Fruit fly (Drosophila melanogaster) whole organism, embryonic: ENCODE results near the gene CG33631.
A peak's percentile ranks its signal among the peaks of the same experiment; 100 is the strongest.

Experiments
- Atf6 ChIP-seq: fragments of 200-800 bp; sonication (Bioruptor generic); IDR thresholded peaks from 2 replicates; pipeline ENCODE4 v1.3.6; 2022; ENCODE audit warnings: missing biosample characterization, missing genetic modification characterization
- B-H1 ChIP-seq: fragments of 200-800 bp; sonication (Bioruptor generic); IDR thresholded peaks from 3 replicates; pipeline ENCODE4 v1.3.6; 2022; ENCODE audit warnings: missing biosample characterization, missing genetic modification characterization
- CG10366 ChIP-seq: fragments of 200-800 bp; sonication (Bioruptor generic); IDR thresholded peaks from 2 replicates; pipeline ENCODE4 v1.3.6; 2022; ENCODE audit warnings: missing biosample characterization, missing genetic modification characterization
- CG11093 ChIP-seq: fragments of 200-800 bp; sonication (Bioruptor generic); IDR thresholded peaks from 3 replicates; pipeline ENCODE4 v1.3.6; 2022; ENCODE audit warnings: missing biosample characterization, missing genetic modification characterization
- CG12071 ChIP-seq: fragments of 200-800 bp; sonication (Bioruptor generic); optimal IDR thresholded peaks from 3 replicates; lab custom pipeline; 2018; ENCODE audit warnings: missing biosample characterization, mild to moderate bottlenecking, missing genetic modification characterization
- CG12219 ChIP-seq: fragments of 200-800 bp; sonication (Bioruptor generic); optimal IDR thresholded peaks from 3 replicates; lab custom pipeline; 2018; ENCODE audit warnings: missing biosample characterization, mild to moderate bottlenecking, missing genetic modification characterization
- CG13775 ChIP-seq: fragments of 200-800 bp; sonication (Bioruptor generic); optimal IDR thresholded peaks from 3 replicates; lab custom pipeline; 2017; ENCODE audit warnings: missing biosample characterization, mild to moderate bottlenecking, missing genetic modification characterization
- CG15514 ChIP-seq: fragments of 200-800 bp; sonication (Bioruptor generic); optimal IDR thresholded peaks from 3 replicates; lab custom pipeline; 2017; ENCODE audit warnings: missing biosample characterization, missing genetic modification characterization, mild to moderate bottlenecking, moderate library complexity, missing genetic modification reagents
- CG16779 ChIP-seq: fragments of 200-800 bp; sonication (Bioruptor generic); IDR thresholded peaks from 2 replicates; pipeline ENCODE4 v1.3.6; 2022; ENCODE audit warnings: missing biosample characterization, missing genetic modification characterization
- CG16813 ChIP-seq: fragments of 200-800 bp; sonication (Bioruptor generic); IDR thresholded peaks from 3 replicates; pipeline ENCODE4 v1.3.6; 2022; ENCODE audit warnings: missing biosample characterization, missing genetic modification characterization; ENCODE audit not compliant: partially characterized antibody
- CG17328 ChIP-seq: fragments of 200-800 bp; sonication (Bioruptor generic); IDR thresholded peaks from 2 replicates; pipeline ENCODE4 v1.3.6; 2022; ENCODE audit warnings: missing biosample characterization, missing genetic modification characterization
- CG2202 ChIP-seq: fragments of 200-800 bp; sonication (Bioruptor generic); optimal IDR thresholded peaks from 2 replicates; lab custom pipeline; 2018; ENCODE audit warnings: missing biosample characterization, mild to moderate bottlenecking, missing genetic modification characterization
- CG2712 ChIP-seq: fragments of 200-800 bp; optimal IDR thresholded peaks from 3 replicates; lab custom pipeline; 2019; ENCODE audit warnings: missing biosample characterization, mild to moderate bottlenecking, missing genetic modification characterization, moderate library complexity
- CG30403 ChIP-seq: fragments of 200-800 bp; sonication (Bioruptor generic); optimal IDR thresholded peaks from 3 replicates; lab custom pipeline; 2016; ENCODE audit warnings: missing biosample characterization, missing genetic modification characterization
- CG3065 ChIP-seq: fragments of 200-800 bp; sonication (Bioruptor generic); optimal IDR thresholded peaks from 2 replicates; lab custom pipeline; 2016; ENCODE audit warnings: missing biosample characterization, missing genetic modification characterization
- CG34376 ChIP-seq: fragments of 200-800 bp; sonication (Bioruptor generic); optimal IDR thresholded peaks from 2 replicates; lab custom pipeline; 2018; ENCODE audit warnings: missing biosample characterization, mild to moderate bottlenecking, missing genetic modification characterization
- CG5245 ChIP-seq: fragments of 200-800 bp; sonication (Bioruptor generic); optimal IDR thresholded peaks from 3 replicates; lab custom pipeline; 2016; ENCODE audit warnings: missing biosample characterization, missing genetic modification characterization
- CG6765 ChIP-seq: fragments of 200-800 bp; sonication (Bioruptor generic); optimal IDR thresholded peaks from 3 replicates; lab custom pipeline; 2017; ENCODE audit warnings: missing biosample characterization, mild to moderate bottlenecking, missing genetic modification characterization
- CTCF ChIP-seq: fragments of 200-800 bp; sonication (Bioruptor generic); optimal IDR thresholded peaks from 2 replicates; lab custom pipeline; 2017; ENCODE audit warnings: missing biosample characterization, mild to moderate bottlenecking, missing genetic modification characterization, moderate library complexity
- D19A ChIP-seq: fragments of 200-800 bp; optimal IDR thresholded peaks from 3 replicates; lab custom pipeline; 2019; ENCODE audit warnings: missing biosample characterization, mild to moderate bottlenecking, missing genetic modification characterization, moderate library complexity
- Dad ChIP-seq: fragments of 200-800 bp; sonication (Bioruptor generic); optimal IDR thresholded peaks from 3 replicates; lab custom pipeline; 2016; ENCODE audit warnings: missing biosample characterization, missing genetic modification characterization
- Dbx ChIP-seq: fragments of 200-800 bp; sonication (Bioruptor generic); IDR thresholded peaks from 3 replicates; pipeline ENCODE4 v1.3.6; 2022; ENCODE audit warnings: missing biosample characterization, missing genetic modification characterization
- Dp ChIP-seq: fragments of 200-800 bp; sonication (Bioruptor generic); optimal IDR thresholded peaks from 2 replicates; lab custom pipeline; 2018; ENCODE audit warnings: missing biosample characterization, mild to moderate bottlenecking, missing genetic modification characterization, moderate library complexity
- H2.0 ChIP-seq: fragments of 200-800 bp; sonication (Bioruptor generic); IDR thresholded peaks from 2 replicates; pipeline ENCODE4 v1.3.6; 2022; ENCODE audit warnings: missing biosample characterization, missing genetic modification characterization
- HHEX ChIP-seq: fragments of 200-800 bp; sonication (Bioruptor generic); optimal IDR thresholded peaks from 3 replicates; lab custom pipeline; 2017; ENCODE audit warnings: missing biosample characterization, mild to moderate bottlenecking, missing genetic modification characterization, missing genetic modification reagents
- Hand ChIP-seq: fragments of 200-800 bp; sonication (Bioruptor generic); optimal IDR thresholded peaks from 2 replicates; lab custom pipeline; 2017; ENCODE audit warnings: mild to moderate bottlenecking, missing biosample characterization, missing genetic modification reagents, missing genetic modification characterization
- Hr3 ChIP-seq: fragments of 200-800 bp; sonication (Bioruptor generic); optimal IDR thresholded peaks from 3 replicates; lab custom pipeline; 2016; ENCODE audit warnings: missing biosample characterization, missing genetic modification characterization
- Hr78 ChIP-seq, 2 experiments: fragments of 200-800 bp in 1 of 2; fragments of >200 bp in 1 of 2; sonication (Bioruptor generic) in 1 of 2; optimal IDR thresholded peaks; 2 replicates each; lab custom pipeline; 2017 to 2019; ENCODE audit warnings: missing biosample characterization in 2 of 2, missing genetic modification characterization in 2 of 2, mild to moderate bottlenecking in 1 of 2, moderate library complexity in 1 of 2
- MBD-R2 ChIP-seq: fragments of 200-800 bp; sonication (Bioruptor generic); IDR thresholded peaks from 2 replicates; pipeline ENCODE4 v1.3.6; 2022; ENCODE audit warnings: missing biosample characterization, missing genetic modification characterization
- Med ChIP-seq: fragments of 200-800 bp; sonication (Bioruptor generic); peaks from one replicate; lab custom pipeline; 2016; ENCODE audit warnings: missing biosample characterization, missing genetic modification characterization, mild to moderate bottlenecking, inconsistent platforms, moderate library complexity
- Meics ChIP-seq: fragments of 200-800 bp; sonication (Bioruptor generic); optimal IDR thresholded peaks from 2 replicates; lab custom pipeline; 2017; ENCODE audit warnings: missing biosample characterization, mild to moderate bottlenecking, missing genetic modification characterization
- Mrtf ChIP-seq: fragments of 200-800 bp; sonication (Bioruptor generic); IDR thresholded peaks from 3 replicates; pipeline ENCODE4 v1.3.6; 2022; ENCODE audit warnings: missing biosample characterization, missing genetic modification characterization
- Optix ChIP-seq: fragments of 200-800 bp; sonication (Bioruptor generic); IDR thresholded peaks from 3 replicates; pipeline ENCODE4 v1.3.6; 2022; ENCODE audit warnings: missing biosample characterization, missing genetic modification characterization
- Ptx1 ChIP-seq: fragments of 200-800 bp; sonication (Bioruptor generic); IDR thresholded peaks from 2 replicates; pipeline ENCODE4 v1.3.6; 2022; ENCODE audit warnings: missing biosample characterization, missing genetic modification characterization
- Ravus ChIP-seq: fragments of 200-800 bp; sonication (Bioruptor generic); IDR thresholded peaks from 2 replicates; pipeline ENCODE4 v1.3.6; 2022; ENCODE audit warnings: missing biosample characterization, missing genetic modification characterization
- Side ChIP-seq: fragments of 200-800 bp; sonication (Bioruptor generic); optimal IDR thresholded peaks from 2 replicates; lab custom pipeline; 2016; ENCODE audit warnings: missing biosample characterization, missing genetic modification characterization
- az2 ChIP-seq: fragments of 200-800 bp; sonication (Bioruptor generic); optimal IDR thresholded peaks from 3 replicates; lab custom pipeline; 2016; ENCODE audit warnings: missing biosample characterization, missing genetic modification characterization
- cad ChIP-seq: fragments of >200 bp; optimal IDR thresholded peaks from 2 replicates; lab custom pipeline; 2017; ENCODE audit warnings: missing biosample characterization, missing genetic modification characterization
- cato ChIP-seq: fragments of 200-800 bp; sonication (Bioruptor generic); optimal IDR thresholded peaks from 2 replicates; lab custom pipeline; 2016; ENCODE audit warnings: missing biosample characterization, missing genetic modification characterization, borderline replicate concordance
- cg ChIP-seq: fragments of 200-800 bp; sonication (Bioruptor generic); optimal IDR thresholded peaks from 3 replicates; lab custom pipeline; 2019; ENCODE audit warnings: missing biosample characterization, mild to moderate bottlenecking, missing genetic modification characterization, moderate library complexity
- dpn ChIP-seq, 2 experiments: fragments of 200-800 bp; sonication (Bioruptor generic); optimal IDR thresholded peaks; 3 replicates each; lab custom pipeline; 2016; ENCODE audit warnings: missing biosample characterization in 2 of 2, missing genetic modification characterization in 2 of 2
- jigr1 ChIP-seq: fragments of 200-800 bp; sonication (Bioruptor generic); IDR thresholded peaks from 3 replicates; pipeline ENCODE4 v1.3.6; 2022; ENCODE audit warnings: missing biosample characterization, missing genetic modification characterization
- ken ChIP-seq: fragments of 200-800 bp; sonication (Bioruptor generic); IDR thresholded peaks from 3 replicates; pipeline ENCODE4 v1.3.6; 2022; ENCODE audit warnings: missing biosample characterization, missing genetic modification characterization
- lbe ChIP-seq: fragments of 200-800 bp; sonication (Bioruptor generic); optimal IDR thresholded peaks from 2 replicates; lab custom pipeline; 2016; ENCODE audit warnings: missing biosample characterization, mild to moderate bottlenecking, missing genetic modification characterization
- pb ChIP-seq: fragments of 200-800 bp; sonication (Bioruptor generic); optimal IDR thresholded peaks from 3 replicates; lab custom pipeline; 2016; ENCODE audit warnings: missing biosample characterization, missing genetic modification characterization
- pho ChIP-seq: fragments of 200-800 bp; sonication (Bioruptor generic); optimal IDR thresholded peaks from 2 replicates; lab custom pipeline; 2016; ENCODE audit warnings: missing biosample characterization, missing genetic modification characterization
- ranshi ChIP-seq: fragments of 200-800 bp; sonication (Bioruptor generic); IDR thresholded peaks from 2 replicates; pipeline ENCODE4 v1.3.6; 2022; ENCODE audit warnings: missing biosample characterization, missing genetic modification characterization
- slbo ChIP-seq: fragments of 200-800 bp; sonication (Bioruptor generic); IDR thresholded peaks from 2 replicates; pipeline ENCODE4 v1.3.6; 2022; ENCODE audit warnings: missing biosample characterization, missing genetic modification characterization
- ssp ChIP-seq: fragments of 200-800 bp; sonication (Bioruptor generic); IDR thresholded peaks from 2 replicates; pipeline ENCODE4 v1.3.6; 2022; ENCODE audit warnings: missing biosample characterization, missing genetic modification characterization
- zfh2 ChIP-seq: fragments of 200-800 bp; sonication (Bioruptor generic); optimal IDR thresholded peaks from 2 replicates; lab custom pipeline; 2016; ENCODE audit warnings: missing biosample characterization, missing genetic modification characterization

The CG33631 gene

dm6 chr3R:10024032-10024712, 39.6 kb upstream of the CG33631 start (continued):
- peak; percentile 5 for TF ChIP-seq Hr3 (GFP tag; lab: Kevin White, UChicago)
- TF ChIP-seq H2.0 = peak; percentile 19; the same call in 1 of the 2 replicates
- TF ChIP-seq CG34376 = peak; percentile 30
- TF ChIP-seq cato (GFP tag; lab: Kevin White, UChicago) = no peak
- peak; percentile 68 for TF ChIP-seq Meics (GFP tag; lab: Kevin White, UChicago)
- peak; percentile 17 for TF ChIP-seq CG5245
- TF ChIP-seq Hr78 (GFP tag; optimal IDR thresholded peaks at IDR 0.05; lab: Kevin White, UChicago) = no peak
- 0 out of 2 replicates have a peak, but pooled peaks have one; percentile 10 for TF ChIP-seq CG10366
- TF ChIP-seq jigr1 = no peak
- TF ChIP-seq CG30403 = peak; percentile 12
- TF ChIP-seq CG3065 (GFP tag; lab: Kevin White, UChicago) = no peak
- TF ChIP-seq Med = peak; percentile 93
- TF ChIP-seq CG16813 (GFP tag; lab: Robert Waterston, UW) = no peak
- TF ChIP-seq Hand = peak; percentile 72
- peak; percentile 29; the same call in 1 of the 2 replicates for TF ChIP-seq CG17328 (GFP tag; lab: Robert Waterston, UW)
- peak; percentile 50 for TF ChIP-seq HHEX
- peak; percentile 32 to 41 for TF ChIP-seq dpn (GFP tag; optimal IDR thresholded peaks at IDR 0.05; lab: Kevin White, UChicago)
- no peak for TF ChIP-seq cg (GFP tag; lab: Kevin White, UChicago)
- peak; percentile 41; the same call in 1 of the 3 replicates for TF ChIP-seq Optix (GFP tag; lab: Robert Waterston, UW)
- no peak for TF ChIP-seq lbe (GFP tag; lab: Kevin White, UChicago)
- peak; percentile 9 for TF ChIP-seq Dad (GFP tag; lab: Kevin White, UChicago)
- TF ChIP-seq MBD-R2 (GFP tag; lab: Robert Waterston, UW) = peak; percentile 47; the same call in 1 of the 2 replicates
- no peak for TF ChIP-seq ssp
- peak; percentile 67 for TF ChIP-seq D19A (tag; lab: Kevin White, UChicago)
- TF ChIP-seq B-H1 = peak; percentile 30; the same call in 1 of the 3 replicates
- TF ChIP-seq CG2202 = no peak
- TF ChIP-seq Mrtf (GFP tag; lab: Robert Waterston, UW) = peak; percentile 46; the same call in 1 of the 3 replicates
- TF ChIP-seq CG16779 = 0 out of 2 replicates have a peak, but pooled peaks have one; percentile 26
- TF ChIP-seq ken (GFP tag; lab: Robert Waterston, UW) = no peak
- peak; percentile 25 for TF ChIP-seq pb
- peak; percentile 9 for TF ChIP-seq CG13775
- TF ChIP-seq Ravus (GFP tag; lab: Robert Waterston, UW) = no peak
- TF ChIP-seq Atf6 (GFP tag; lab: Robert Waterston, UW) = peak; percentile 53; the same call in 1 of the 2 replicates
- TF ChIP-seq CTCF (GFP tag; lab: Kevin White, UChicago) = no peak
- TF ChIP-seq CG12071 (GFP tag; lab: Kevin White, UChicago) = peak; percentile 62
- TF ChIP-seq cad (GFP tag; lab: Kevin White, UChicago) = no peak
- TF ChIP-seq ranshi = peak; percentile 18; the same call in 1 of the 2 replicates
- TF ChIP-seq pho (GFP tag; lab: Kevin White, UChicago) = peak; percentile 20
- peak; percentile 13 for TF ChIP-seq az2 (GFP tag; lab: Kevin White, UChicago)
- TF ChIP-seq CG11093 = no peak
- TF ChIP-seq CG2712 (tag; lab: Kevin White, UChicago) = no peak
- TF ChIP-seq CG12219 (GFP tag; lab: Kevin White, UChicago) = no peak
- peak; percentile 65 for TF ChIP-seq slbo
- TF ChIP-seq Side (GFP tag; lab: Kevin White, UChicago) = peak; percentile 54
- no peak for TF ChIP-seq Dp (GFP tag; lab: Kevin White, UChicago)
- TF ChIP-seq CG15514 (GFP tag; lab: Kevin White, UChicago) = peak; percentile 39
- TF ChIP-seq CG6765 = peak; percentile 55
- TF ChIP-seq Ptx1 (GFP tag; lab: Robert Waterston, UW) = peak; percentile 49
- TF ChIP-seq zfh2 = peak; percentile 31
- peak; percentile 69; the same call in 2 of the 3 replicates for TF ChIP-seq Dbx (GFP tag; lab: Robert Waterston, UW)
